Fruit fly (Drosophila melanogaster): Measurements from ENCODE around the gene fok.
A peak's percentile ranks its signal among the peaks of the same experiment; 100 is the strongest.

DNA sequence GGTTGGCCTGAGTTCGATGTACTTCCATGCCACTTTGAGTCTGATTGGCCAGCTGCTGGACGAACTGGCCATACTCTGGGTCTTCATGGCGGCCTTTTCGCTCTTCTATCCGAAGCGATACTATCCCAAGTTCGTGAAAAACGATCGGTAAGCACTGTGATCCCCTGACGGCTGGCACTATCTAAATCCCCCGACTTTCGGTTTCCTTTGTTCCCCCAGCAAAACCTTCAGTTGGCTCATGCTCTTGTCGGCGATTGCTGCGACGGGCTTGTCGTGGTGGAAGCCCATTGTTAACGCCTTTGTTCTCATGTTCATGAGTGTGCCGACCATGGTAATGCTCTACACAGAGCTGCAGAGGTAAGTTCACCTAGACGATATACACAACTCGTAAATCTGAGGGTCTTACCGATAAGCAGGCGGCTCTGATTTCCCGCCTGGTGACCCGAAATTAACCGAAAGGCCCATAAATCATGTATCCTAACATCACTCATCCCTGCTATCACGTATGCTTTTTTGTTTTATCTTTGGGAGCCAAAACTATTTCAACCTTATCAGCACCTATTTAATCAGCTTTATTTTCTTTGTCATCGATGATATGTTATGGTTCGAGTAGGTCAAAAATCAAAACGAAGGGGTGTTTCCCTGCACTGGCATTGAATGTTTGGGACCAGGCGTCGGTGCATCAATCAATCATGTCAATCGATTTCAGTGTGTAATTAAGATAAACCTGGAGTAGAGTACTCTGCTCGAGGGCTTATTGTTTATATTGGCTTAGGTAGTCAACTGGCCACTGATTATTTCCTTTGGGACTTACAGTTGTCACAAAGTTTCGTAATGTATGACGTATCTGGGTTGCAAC, 15.5 kb downstream of the fok start:
- TF ChIP-seq ovo (GFP tag; optimal IDR thresholded peaks at IDR 0.05) (no peak), cnc (optimal IDR thresholded peaks at IDR 0.05) (no peak), kay (GFP tag; ENCODE audit: borderline replicate concordance) (peak; percentile 43), CG1620 (GFP tag; optimal IDR thresholded peaks at IDR 0.05) (no peak), Hr96 (GFP tag; optimal IDR thresholded peaks at IDR 0.05) (no peak), Clk (GFP tag; optimal IDR thresholded peaks at IDR 0.05) (no peak), CG7101 (tag; optimal IDR thresholded peaks at IDR 0.05) (no peak), CG14711 (tag; optimal IDR thresholded peaks at IDR 0.05) (no peak), CG7045 (GFP tag; optimal IDR thresholded peaks at IDR 0.05) (no peak), cic (GFP tag; optimal IDR thresholded peaks at IDR 0.05) (no peak)
